Worm (Caenorhabditis elegans) whole organism, L4 larva: Measurements from ENCODE around the gene Y46G5A.29.

Source experiments
- aha-1 ChIP-seq: fragments of 150-350 bp; peaks from one replicate; lab custom pipeline; 2014; ENCODE audit warnings: missing biosample characterization, missing genetic modification characterization
- dpl-1 ChIP-seq: fragments of 150-350 bp; optimal IDR thresholded peaks from 2 replicates; lab custom pipeline; 2014; ENCODE audit warnings: missing biosample characterization, missing genetic modification reagents, missing genetic modification characterization
- lin-39 ChIP-seq: fragments of 150-350 bp; optimal IDR thresholded peaks from 2 replicates; lab custom pipeline; 2014; ENCODE audit warnings: missing biosample characterization, missing genetic modification reagents, missing genetic modification characterization
- lir-3 ChIP-seq: sonication (generic microtip); optimal IDR thresholded peaks from 2 replicates; lab custom pipeline; 2016; ENCODE audit warnings: mild to moderate bottlenecking, missing genetic modification characterization, missing compliant biosample characterization
- mep-1 ChIP-seq: fragments of 150-350 bp; sonication (generic microtip); optimal IDR thresholded peaks from 3 replicates; lab custom pipeline; 2014; ENCODE audit warnings: missing biosample characterization, missing genetic modification characterization
- nhr-76 ChIP-seq: fragments of 150-350 bp; optimal IDR thresholded peaks from 2 replicates; lab custom pipeline; 2014; ENCODE audit warnings: missing biosample characterization, missing genetic modification characterization
- snpc-1.2 ChIP-seq: fragments of 200-800 bp; sonication (Bioruptor generic); IDR thresholded peaks from 2 replicates; pipeline ENCODE4 v1.3.6; 2022; ENCODE audit warnings: missing genetic modification reagents, missing genetic modification characterization, missing compliant biosample characterization
- unc-130 ChIP-seq: sonication (generic microtip); optimal IDR thresholded peaks from 2 replicates; lab custom pipeline; 2016; ENCODE audit warnings: missing genetic modification reagents, missing genetic modification characterization, missing compliant biosample characterization

ce11 chrII:12818488-12818887 is 37.5 kb upstream of the Y46G5A.29 start, which contains the start of gene Y46G5A.22:
- no peak for TF ChIP-seq nhr-76
- no peak for TF ChIP-seq unc-130
- no peak for TF ChIP-seq lin-39 (tag; lab: Kevin White, UChicago)
- TF ChIP-seq lir-3 (tag; lab: Kevin White, UChicago), result no peak
- TF ChIP-seq mep-1 (tag; lab: Kevin White, UChicago), result no peak
- no peak for TF ChIP-seq dpl-1 (GFP tag; lab: Kevin White, UChicago)
- no peak for TF ChIP-seq aha-1
- no peak for TF ChIP-seq snpc-1.2
